Worm (Caenorhabditis elegans): ENCODE data around the gene srx-41.

Gene srx-41

DNA sequence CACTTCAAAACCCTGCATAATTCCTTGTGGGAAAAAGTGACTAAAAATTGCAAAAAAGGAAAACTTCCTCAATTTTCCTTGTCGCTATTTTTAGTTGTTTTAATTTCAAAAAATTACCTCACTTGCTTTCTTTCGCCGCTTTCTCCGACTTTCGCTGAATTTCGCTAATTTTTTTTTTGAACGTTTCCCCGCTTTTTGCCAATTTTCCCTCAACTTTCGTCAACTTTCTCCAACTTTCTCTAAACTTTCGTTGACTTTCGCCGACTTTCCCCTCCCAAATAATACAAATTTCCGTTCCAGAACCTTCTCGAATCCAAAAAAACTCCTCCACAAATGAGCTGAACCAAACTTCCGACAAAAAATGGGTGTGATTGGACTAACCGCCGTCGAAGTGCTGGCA, 45.6 kb upstream of the srx-41 start, which contains the start of gene W08A12.3:
TSS of gene W08A12.3 (plus strand) at position 301 of the 400 bp plus-strand sequence.
- no peak for TF ChIP-seq ceh-8 (GFP tag; optimal IDR thresholded peaks at IDR 0.05)
- TF ChIP-seq unc-86 (tag; optimal IDR thresholded peaks at IDR 0.05), result no peak
- TF ChIP-seq elt-3 (tag; optimal IDR thresholded peaks at IDR 0.05), result no peak
- TF ChIP-seq hpl-2 (GFP tag; optimal IDR thresholded peaks at IDR 0.05), result no peak
- no peak for TF ChIP-seq sptf-1 (tag; optimal IDR thresholded peaks at IDR 0.05)
- TF ChIP-seq ets-5 (GFP tag; IDR thresholded peaks at IDR 0.05), result no peak
- peak; percentile 5 for TF ChIP-seq nhr-85 (tag)
- TF ChIP-seq dpl-1 (GFP tag; optimal IDR thresholded peaks at IDR 0.05), result no peak
- peak; percentile 21 for TF ChIP-seq blmp-1 (tag; optimal IDR thresholded peaks at IDR 0.05)
- no peak for TF ChIP-seq jun-1 (tag; optimal IDR thresholded peaks at IDR 0.05)

DNA sequence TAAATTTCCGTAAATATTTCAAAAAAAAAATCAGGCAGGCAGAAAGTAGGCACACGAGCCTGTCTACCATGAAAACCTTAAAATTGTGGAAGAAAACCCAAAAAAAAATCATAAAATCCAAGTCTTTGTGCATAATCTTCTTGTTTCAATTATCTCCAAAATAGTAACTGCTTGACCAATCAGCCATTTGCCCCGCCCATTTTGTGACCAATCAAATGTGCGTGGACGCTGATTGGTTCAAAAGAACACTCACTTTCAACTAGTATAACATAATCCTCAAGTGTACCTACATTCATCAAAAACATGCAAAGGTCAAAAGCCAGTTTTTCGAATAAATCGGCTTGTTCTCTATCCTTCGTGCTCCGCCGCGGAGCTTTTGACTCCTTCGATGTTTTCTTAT, 41.5 kb upstream of the srx-41 start:
- peak; percentile 17 for TF ChIP-seq lin-14 (GFP tag; optimal IDR thresholded peaks at IDR 0.05)
- TF ChIP-seq irx-1 (tag; optimal IDR thresholded peaks at IDR 0.05), result no peak
- no peak for TF ChIP-seq nhr-28 (tag; optimal IDR thresholded peaks at IDR 0.05)
- no peak for TF ChIP-seq dsc-1 (tag; optimal IDR thresholded peaks at IDR 0.05)
- no peak for TF ChIP-seq pag-3 (tag; optimal IDR thresholded peaks at IDR 0.05; ENCODE audit: borderline replicate concordance, insufficient read depth)
- no peak for TF ChIP-seq lin-35 (GFP tag; optimal IDR thresholded peaks at IDR 0.05)

DNA sequence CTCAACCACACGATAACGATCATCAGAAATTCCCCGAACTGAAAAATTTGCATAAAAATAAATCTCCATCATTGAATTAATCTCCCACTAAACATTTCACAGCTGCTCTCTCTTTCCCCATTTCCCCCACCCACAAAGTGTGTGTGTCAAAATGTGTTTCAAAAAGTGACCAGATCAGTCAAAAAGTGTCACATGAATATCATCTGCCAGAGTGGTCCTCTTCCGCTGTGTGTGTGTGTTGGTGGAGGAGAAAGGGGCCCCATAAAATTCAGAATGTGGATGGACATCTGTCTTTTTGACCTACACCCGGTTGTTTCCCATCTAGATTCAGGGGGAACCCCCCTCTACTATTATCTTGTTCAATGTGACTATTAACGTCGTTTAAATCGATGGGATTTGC, 40.2 kb upstream of the srx-41 start:
- TF ChIP-seq lin-14 (GFP tag; optimal IDR thresholded peaks at IDR 0.05), result peak; percentile 89
- no peak for TF ChIP-seq isw-1 (GFP tag; IDR thresholded peaks at IDR 0.05)
- TF ChIP-seq nhr-19 (GFP tag; conservative IDR thresholded peaks at IDR 0.05), result peak; percentile 44; the same call in 1 of the 2 replicates
- peak; percentile 57 for TF ChIP-seq rnt-1 (tag; optimal IDR thresholded peaks at IDR 0.05)
- no peak for TF ChIP-seq lin-13 (GFP tag; optimal IDR thresholded peaks at IDR 0.05)
- TF ChIP-seq C34B4.2 (tag; optimal IDR thresholded peaks at IDR 0.05), result no peak
- peak; percentile 42 for TF ChIP-seq unc-130 (tag; optimal IDR thresholded peaks at IDR 0.05)
- no peak for TF ChIP-seq efl-1 (optimal IDR thresholded peaks at IDR 0.05)
- peak in 1 of 2 experiments; percentile 64 for TF ChIP-seq efl-1 (GFP tag; optimal IDR thresholded peaks at IDR 0.05 in 1 of 2)
- peak; percentile 23 to 33 for TF ChIP-seq lsy-2 (tag; optimal IDR thresholded peaks at IDR 0.05)
- TF ChIP-seq zip-4 (GFP tag; optimal IDR thresholded peaks at IDR 0.05), result no peak

DNA sequence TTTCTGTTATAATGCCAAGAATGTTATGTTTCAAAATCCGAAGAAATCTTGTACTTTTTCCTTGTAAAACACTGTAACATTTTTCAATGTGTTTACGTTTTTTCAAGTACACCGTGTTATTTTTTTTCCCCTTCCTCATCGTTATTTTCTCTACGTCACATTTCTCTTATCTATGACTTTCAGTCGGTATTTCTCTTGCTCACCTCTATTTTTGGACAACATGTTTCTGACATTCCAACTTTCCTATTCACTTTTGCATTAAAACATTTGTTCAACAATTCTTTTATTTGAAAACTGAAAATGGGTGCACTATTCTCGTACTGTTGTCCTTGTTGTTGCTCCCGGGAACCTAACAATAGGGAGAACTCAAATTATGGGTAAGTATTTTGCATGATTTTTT, 36.1 kb upstream of the srx-41 start, which contains the start of gene pals-33:
TSS of gene pals-33 (plus strand) at position 301 of the 400 bp plus-strand sequence.
- TF ChIP-seq lin-15B (tag; optimal IDR thresholded peaks at IDR 0.05), result no peak
- no peak for TF ChIP-seq elt-3 (tag; optimal IDR thresholded peaks at IDR 0.05)
- TF ChIP-seq unc-86 (tag; optimal IDR thresholded peaks at IDR 0.05), result no peak
- no peak for TF ChIP-seq sup-37 (GFP tag; optimal IDR thresholded peaks at IDR 0.05)
- TF ChIP-seq ceh-63 (GFP tag; optimal IDR thresholded peaks at IDR 0.05), result no peak
- TF ChIP-seq isw-1 (GFP tag; IDR thresholded peaks at IDR 0.05), result no peak
- no peak for TF ChIP-seq blmp-1 (tag; optimal IDR thresholded peaks at IDR 0.05)
- TF ChIP-seq F16B12.6 (tag; optimal IDR thresholded peaks at IDR 0.05), result no peak
- TF ChIP-seq C04F5.9 (tag; optimal IDR thresholded peaks at IDR 0.05), result no peak
- no peak for TF ChIP-seq lin-39 (tag; optimal IDR thresholded peaks at IDR 0.05)
- no peak for TF ChIP-seq nhr-12 (tag; optimal IDR thresholded peaks at IDR 0.05)
- no peak for TF ChIP-seq ces-1 (GFP tag; optimal IDR thresholded peaks at IDR 0.05)
- TF ChIP-seq lsy-2 (tag; optimal IDR thresholded peaks at IDR 0.05), result no peak
- no peak for TF ChIP-seq irx-1 (tag; optimal IDR thresholded peaks at IDR 0.05)
- no peak for TF ChIP-seq unc-30 (tag; optimal IDR thresholded peaks at IDR 0.05)
- no peak for TF ChIP-seq nhr-47 (tag; optimal IDR thresholded peaks at IDR 0.05)
- no peak for TF ChIP-seq nhr-71 (tag; optimal IDR thresholded peaks at IDR 0.05)
